Worm (Caenorhabditis elegans) whole organism, L1 larva: ENCODE measurements around the gene K06H6.1.

Source experiments
- C16A3.4 ChIP-seq: fragments of 150-350 bp; optimal IDR thresholded peaks from 2 replicates; lab custom pipeline; 2014; ENCODE audit warnings: missing biosample characterization, missing genetic modification characterization
- F16B12.6 ChIP-seq: fragments of 150-350 bp; optimal IDR thresholded peaks from 2 replicates; lab custom pipeline; 2014; ENCODE audit warnings: missing biosample characterization, missing genetic modification characterization
- aha-1 ChIP-seq: fragments of 150-350 bp; optimal IDR thresholded peaks from 2 replicates; lab custom pipeline; 2014; ENCODE audit warnings: missing biosample characterization, missing genetic modification characterization
- aly-2 ChIP-seq: fragments of 150-350 bp; optimal IDR thresholded peaks from 2 replicates; lab custom pipeline; 2014; ENCODE audit warnings: missing biosample characterization, missing genetic modification characterization
- ama-1 ChIP-seq: fragments of 150-350 bp; optimal IDR thresholded peaks from 2 replicates; lab custom pipeline; 2014
- blmp-1 ChIP-seq: fragments of 150-350 bp; optimal IDR thresholded peaks from 2 replicates; lab custom pipeline; 2014; ENCODE audit warnings: missing biosample characterization, missing genetic modification characterization
- ceh-63 ChIP-seq: fragments of 200-800 bp; sonication (Bioruptor generic); optimal IDR thresholded peaks from 2 replicates; lab custom pipeline; 2018; ENCODE audit warnings: mild to moderate bottlenecking, missing genetic modification characterization, missing compliant biosample characterization
- ceh-8 ChIP-seq: fragments of 200-800 bp; sonication (Bioruptor generic); optimal IDR thresholded peaks from 2 replicates; lab custom pipeline; 2018; ENCODE audit warnings: mild to moderate bottlenecking, missing genetic modification characterization, moderate library complexity, missing compliant biosample characterization
- ceh-82 ChIP-seq, 3 experiments: fragments of 150-350 bp in 1 of 3; sonication (generic microtip) in 2 of 3; optimal IDR thresholded peaks; 2 replicates each; lab custom pipeline; 2014 to 2017; ENCODE audit warnings: missing biosample characterization in 3 of 3, missing genetic modification characterization in 3 of 3
- ces-1 ChIP-seq: fragments of 150-350 bp; optimal IDR thresholded peaks from 2 replicates; lab custom pipeline; 2014; ENCODE audit warnings: missing biosample characterization, missing genetic modification reagents, missing genetic modification characterization
- efl-1 ChIP-seq, 4 experiments: fragments of 150-350 bp; optimal IDR thresholded peaks in 3 of 4; peaks in 1 of 4; 1 replicate in 1 of 4; 2 replicates in 3 of 4; lab custom pipeline; 2014; ENCODE audit warnings: missing biosample characterization in 2 of 4, missing genetic modification characterization in 2 of 4, missing genetic modification reagents in 2 of 4
- efl-3 ChIP-seq: fragments of 200-800 bp; sonication (Bioruptor generic); optimal IDR thresholded peaks from 2 replicates; lab custom pipeline; 2018; ENCODE audit warnings: mild to moderate bottlenecking, missing genetic modification characterization, missing compliant biosample characterization
- egl-13 ChIP-seq: sonication (generic microtip); optimal IDR thresholded peaks from 2 replicates; lab custom pipeline; 2016; ENCODE audit warnings: missing genotype, missing genetic modification reagents, missing genetic modification characterization, missing compliant biosample characterization
- elt-2 ChIP-seq: sonication (generic microtip); optimal IDR thresholded peaks from 2 replicates; lab custom pipeline; 2016; ENCODE audit warnings: missing genetic modification characterization, mild to moderate bottlenecking, inconsistent platforms, missing compliant biosample characterization, missing genetic modification reagents
- fkh-10 ChIP-seq: sonication (generic microtip); optimal IDR thresholded peaks from 2 replicates; lab custom pipeline; 2017; ENCODE audit warnings: missing biosample characterization, missing genetic modification reagents, missing genetic modification characterization
- fkh-8 ChIP-seq: sonication (generic microtip); optimal IDR thresholded peaks from 2 replicates; lab custom pipeline; 2016; ENCODE audit warnings: mild to moderate bottlenecking, missing genetic modification characterization, missing compliant biosample characterization
- hlh-17 ChIP-seq: fragments of 200-800 bp; sonication (Bioruptor generic); optimal IDR thresholded peaks from 2 replicates; lab custom pipeline; 2018; ENCODE audit warnings: missing genetic modification characterization, mild to moderate bottlenecking, missing compliant biosample characterization, moderate library complexity, borderline replicate concordance
- hlh-4 ChIP-seq: sonication (generic microtip); optimal IDR thresholded peaks from 2 replicates; lab custom pipeline; 2016; ENCODE audit warnings: mild to moderate bottlenecking, missing genetic modification characterization, missing compliant biosample characterization
- hpl-2 ChIP-seq: fragments of 150-350 bp; optimal IDR thresholded peaks from 2 replicates; lab custom pipeline; 2014; ENCODE audit warnings: missing biosample characterization, missing genetic modification reagents, missing genetic modification characterization
- isw-1 ChIP-seq: fragments of 200-800 bp; sonication (Bioruptor generic); IDR thresholded peaks from 2 replicates; pipeline ENCODE4 v1.3.6; 2022; ENCODE audit warnings: missing genetic modification characterization, missing compliant biosample characterization
- lin-14 ChIP-seq: fragments of 200-800 bp; sonication (Bioruptor generic); optimal IDR thresholded peaks from 2 replicates; lab custom pipeline; 2018; ENCODE audit warnings: mild to moderate bottlenecking, missing genetic modification characterization, moderate library complexity, missing compliant biosample characterization
- lin-15B ChIP-seq: fragments of 150-350 bp; sonication (generic microtip); optimal IDR thresholded peaks from 3 replicates; lab custom pipeline; 2014; ENCODE audit warnings: missing biosample characterization, missing genetic modification characterization
- lin-35 ChIP-seq, 2 experiments: fragments of 150-350 bp; optimal IDR thresholded peaks; 2 replicates each; lab custom pipeline; 2014; ENCODE audit warnings: missing biosample characterization in 2 of 2, missing genetic modification characterization in 2 of 2, missing genetic modification reagents in 2 of 2
- lsy-2 ChIP-seq, 2 experiments: fragments of 150-350 bp; optimal IDR thresholded peaks; 2 replicates each; lab custom pipeline; 2014; ENCODE audit warnings: missing biosample characterization in 2 of 2, missing genetic modification characterization in 2 of 2
- mab-9 ChIP-seq: fragments of 200-800 bp; sonication (Bioruptor generic); IDR thresholded peaks from 2 replicates; pipeline ENCODE4 v1.3.6; 2022; ENCODE audit warnings: missing genetic modification reagents, missing genetic modification characterization, missing compliant biosample characterization
- nhr-11 ChIP-seq: fragments of 150-350 bp; optimal IDR thresholded peaks from 2 replicates; lab custom pipeline; 2014; ENCODE audit warnings: missing biosample characterization, missing genetic modification characterization
- nhr-12 ChIP-seq: sonication (generic microtip); optimal IDR thresholded peaks from 2 replicates; lab custom pipeline; 2017; ENCODE audit warnings: missing biosample characterization, missing genetic modification characterization
- nhr-20 ChIP-seq: sonication (generic microtip); optimal IDR thresholded peaks from 2 replicates; lab custom pipeline; 2016; ENCODE audit warnings: mild to moderate bottlenecking, missing genetic modification characterization, missing compliant biosample characterization
- nhr-237 ChIP-seq: fragments of 150-350 bp; optimal IDR thresholded peaks from 2 replicates; lab custom pipeline; 2014; ENCODE audit warnings: missing biosample characterization, missing genetic modification characterization
- nhr-47 ChIP-seq: sonication (generic microtip); optimal IDR thresholded peaks from 2 replicates; lab custom pipeline; 2016; ENCODE audit warnings: mild to moderate bottlenecking, missing genetic modification characterization, moderate library complexity, missing compliant biosample characterization
- nhr-71 ChIP-seq: sonication (generic microtip); optimal IDR thresholded peaks from 2 replicates; lab custom pipeline; 2016; ENCODE audit warnings: mild to moderate bottlenecking, missing genetic modification characterization, moderate library complexity, missing compliant biosample characterization
- nhr-85 ChIP-seq: sonication (generic microtip); peaks from one replicate; lab custom pipeline; 2016; ENCODE audit warnings: missing genetic modification characterization, inconsistent platforms, missing compliant biosample characterization
- pax-3 ChIP-seq: fragments of 200-800 bp; sonication (Bioruptor generic); optimal IDR thresholded peaks from 2 replicates; lab custom pipeline; 2018; ENCODE audit warnings: mild to moderate bottlenecking, missing genetic modification characterization, moderate library complexity, missing compliant biosample characterization
- rnt-1 ChIP-seq: sonication (generic microtip); optimal IDR thresholded peaks from 2 replicates; lab custom pipeline; 2016; ENCODE audit warnings: mild to moderate bottlenecking, missing genetic modification characterization, moderate library complexity, missing compliant biosample characterization
- skn-1 ChIP-seq: fragments of 150-350 bp; optimal IDR thresholded peaks from 2 replicates; lab custom pipeline; 2014; ENCODE audit warnings: missing biosample characterization, missing genetic modification characterization
- snu-23 ChIP-seq: sonication (generic microtip); optimal IDR thresholded peaks from 2 replicates; lab custom pipeline; 2016; ENCODE audit warnings: missing genetic modification characterization, missing compliant biosample characterization
- sox-4 ChIP-seq: sonication (generic microtip); optimal IDR thresholded peaks from 2 replicates; lab custom pipeline; 2016; ENCODE audit warnings: missing genetic modification characterization, missing compliant biosample characterization
- sup-37 ChIP-seq: fragments of 200-800 bp; sonication (Bioruptor generic); optimal IDR thresholded peaks from 2 replicates; lab custom pipeline; 2018; ENCODE audit warnings: mild to moderate bottlenecking, missing genetic modification characterization, missing compliant biosample characterization
- swsn-7 ChIP-seq: sonication (generic microtip); optimal IDR thresholded peaks from 2 replicates; lab custom pipeline; 2016; ENCODE audit warnings: missing genetic modification characterization, missing compliant biosample characterization
- unc-86 ChIP-seq: sonication (generic microtip); optimal IDR thresholded peaks from 2 replicates; lab custom pipeline; 2016; ENCODE audit warnings: missing genetic modification characterization, missing compliant biosample characterization
- unc-98 ChIP-seq: fragments of 200-800 bp; sonication (Bioruptor generic); IDR thresholded peaks from 2 replicates; pipeline ENCODE4 v1.3.6; 2022; ENCODE audit warnings: missing genetic modification characterization, missing compliant biosample characterization
- ztf-4 ChIP-seq: fragments of 150-350 bp; optimal IDR thresholded peaks from 2 replicates; lab custom pipeline; 2014; ENCODE audit warnings: missing biosample characterization, missing genetic modification characterization

Gene K06H6.1

DNA sequence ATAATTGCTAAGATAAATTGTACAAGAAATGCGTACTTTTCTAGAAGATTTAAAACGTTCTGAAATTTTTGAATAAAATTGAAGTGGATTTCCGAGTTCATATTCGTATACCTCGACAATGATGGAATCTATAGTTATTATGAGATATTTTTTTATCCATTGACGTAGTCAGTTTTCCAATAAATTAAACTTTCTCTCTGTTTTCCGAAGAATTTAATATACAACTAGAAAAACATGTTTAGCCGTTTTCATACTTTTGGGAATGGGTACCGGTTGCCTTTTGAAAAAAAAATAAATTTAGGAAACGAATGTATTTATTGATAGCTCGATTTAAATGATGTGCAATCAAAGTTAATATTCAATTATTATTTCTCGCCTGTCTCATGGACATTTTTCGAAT is 20.9 kb downstream of the K06H6.1 start, which contains the start of gene srw-109 (continued):
- TF ChIP-seq rnt-1 (no peak), nhr-85 (tag; lab: Kevin White, UChicago) (no peak), efl-1 (optimal IDR thresholded peaks at IDR 0.05; lab: Kevin White, UChicago) (no peak), efl-1 (GFP tag; optimal IDR thresholded peaks at IDR 0.05 in 1 of 2; lab: Kevin White, UChicago) (no peak)
- TF ChIP-seq, all 84 proteins: peak for 0

DNA sequence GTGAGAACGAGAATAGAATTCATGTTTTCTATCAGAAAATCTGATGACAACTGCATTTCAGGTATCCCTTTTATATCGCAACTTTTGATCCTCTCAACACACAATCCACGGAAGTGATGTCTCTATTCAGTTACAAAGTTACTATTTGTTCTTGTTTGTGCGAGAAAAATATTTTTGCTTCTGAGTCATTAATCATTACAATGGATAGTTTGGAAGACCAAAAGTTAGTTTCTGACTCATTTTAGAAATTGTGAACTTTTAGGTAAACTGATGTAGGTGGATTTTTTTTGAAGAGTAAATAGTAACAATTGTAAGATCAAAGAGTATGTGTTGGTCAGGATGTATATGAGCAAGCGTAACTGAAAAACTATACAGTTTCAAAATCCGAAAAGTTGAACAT is 21.8 kb downstream of the K06H6.1 start, which contains the start of gene srlf-36:
srlf-36 (minus strand) TSS at position 101 of the 400 bp plus-strand sequence.
- TF ChIP-seq efl-3 (GFP tag; lab: Kevin White, UChicago) (no peak), nhr-237 (tag; lab: Kevin White, UChicago) (no peak), elt-2 (tag; lab: Kevin White, UChicago) (no peak), F16B12.6 (no peak), ztf-4 (tag; lab: Kevin White, UChicago) (no peak), lin-15B (tag; lab: Kevin White, UChicago) (no peak), mab-9 (no peak), nhr-20 (tag; lab: Kevin White, UChicago) (no peak)

DNA sequence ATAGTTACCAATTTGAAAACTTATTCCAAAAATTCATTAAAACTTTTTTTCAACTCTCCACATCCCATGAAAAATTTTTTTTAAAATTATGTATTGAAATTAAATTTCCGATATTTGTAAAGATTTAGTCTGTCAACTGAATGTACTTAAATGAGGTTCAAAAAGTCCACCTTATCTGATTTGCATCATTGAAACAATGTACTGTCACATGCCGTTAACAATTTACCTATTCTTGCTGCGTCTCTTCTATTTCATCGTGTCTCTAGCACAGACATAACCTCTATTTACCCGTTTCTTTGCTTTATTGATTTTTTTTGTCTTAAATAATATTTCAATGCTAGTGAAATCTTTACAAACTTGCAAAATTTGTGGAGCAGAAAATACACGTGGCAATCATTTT is 22.3 kb downstream of the K06H6.1 start, which contains the start of gene nhr-90:
nhr-90 (plus strand) TSS at position 296 of the 400 bp plus-strand sequence.
- TF ChIP-seq lin-35 (GFP tag; optimal IDR thresholded peaks at IDR 0.05; lab: Kevin White, UChicago) (peak in 1 of 2 experiments; percentile 46), swsn-7 (tag; lab: Kevin White, UChicago) (no peak), efl-1 (optimal IDR thresholded peaks at IDR 0.05; lab: Kevin White, UChicago) (no peak), efl-1 (GFP tag; optimal IDR thresholded peaks at IDR 0.05 in 1 of 2; lab: Kevin White, UChicago) (peak in 1 of 2 experiments; percentile 46), blmp-1 (peak; percentile 0), nhr-20 (tag; lab: Kevin White, UChicago) (peak; percentile 55), C16A3.4 (peak; percentile 5), skn-1 (peak; percentile 18), nhr-85 (tag; lab: Kevin White, UChicago) (peak; percentile 72), hlh-17 (GFP tag; lab: Kevin White, UChicago) (no peak)

DNA sequence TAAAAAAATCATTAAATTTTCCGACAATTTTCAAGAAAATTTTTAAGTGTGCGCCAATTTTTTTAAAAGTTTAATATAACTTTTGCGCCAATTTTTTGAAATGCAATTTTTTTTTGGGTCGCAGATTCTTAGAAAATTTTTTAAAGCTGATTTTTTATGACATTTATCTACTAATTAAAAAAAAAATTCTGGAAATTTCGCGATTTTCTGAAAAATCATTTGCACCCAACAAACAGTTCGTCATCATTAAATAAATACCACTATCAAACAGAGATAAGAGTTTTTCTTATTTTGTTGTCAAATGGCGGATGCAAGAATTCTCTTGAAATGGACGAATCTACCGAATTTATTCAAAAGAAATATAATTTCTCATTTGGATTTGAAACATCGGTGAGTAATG is 27.4 kb downstream of the K06H6.1 start, which contains the start of gene F48G7.13:
F48G7.13 (plus strand) TSS at position 301 of the 400 bp plus-strand sequence.
- TF ChIP-seq nhr-237 (tag; lab: Kevin White, UChicago) (no peak), ama-1 (lab: Kevin White, UChicago) (no peak), pax-3 (tag; lab: Kevin White, UChicago) (no peak)

DNA sequence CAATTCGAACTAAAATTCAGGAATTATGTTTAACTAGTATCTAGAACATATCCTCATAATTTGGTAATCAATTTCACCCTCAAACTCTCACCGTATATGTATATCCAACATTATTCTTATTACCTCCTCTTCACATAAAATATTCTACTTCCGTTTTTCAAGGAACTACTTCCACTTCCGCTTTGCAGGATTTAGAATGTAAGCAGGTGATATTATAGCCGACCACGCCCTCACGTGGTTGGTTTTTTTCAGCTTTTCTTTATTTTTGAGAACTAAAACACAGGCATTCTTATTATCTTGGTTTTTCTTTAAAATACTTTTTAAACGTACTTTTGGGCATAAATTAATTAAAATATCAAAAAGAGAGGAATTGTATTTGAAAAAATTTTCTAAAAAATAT is 30.0 kb downstream of the K06H6.1 start:
- TF ChIP-seq unc-86 (tag; lab: Kevin White, UChicago) (peak; percentile 34), nhr-85 (tag; lab: Kevin White, UChicago) (no peak), egl-13 (no peak), nhr-71 (peak; percentile 82), isw-1 (GFP tag; lab: Robert Waterston, UW) (no peak), snu-23 (GFP tag; lab: Kevin White, UChicago) (no peak), hpl-2 (no peak), nhr-47 (tag; lab: Kevin White, UChicago) (peak; percentile 77), unc-98 (GFP tag; lab: Robert Waterston, UW) (no peak), ceh-63 (GFP tag; lab: Kevin White, UChicago) (no peak), ceh-82 (tag; optimal IDR thresholded peaks at IDR 0.05; lab: Kevin White, UChicago) (no peak), aha-1 (tag; lab: Kevin White, UChicago) (no peak), nhr-11 (tag; lab: Kevin White, UChicago) (peak; percentile 27), ceh-8 (GFP tag; lab: Kevin White, UChicago) (no peak), lsy-2 (tag; optimal IDR thresholded peaks at IDR 0.05; lab: Kevin White, UChicago) (peak in 1 of 2 experiments; percentile 38), sup-37 (GFP tag; lab: Kevin White, UChicago) (no peak), lin-14 (peak; percentile 75), nhr-20 (tag; lab: Kevin White, UChicago) (peak; percentile 44), fkh-8 (tag; lab: Kevin White, UChicago) (peak; percentile 93), sox-4 (tag; lab: Kevin White, UChicago) (peak; percentile 43), aly-2 (tag; lab: Kevin White, UChicago) (no peak), blmp-1 (no peak), hlh-4 (tag; lab: Kevin White, UChicago) (peak; percentile 97), fkh-10 (no peak), F16B12.6 (no peak), nhr-12 (tag; lab: Kevin White, UChicago) (no peak), swsn-7 (tag; lab: Kevin White, UChicago) (peak; percentile 28), ces-1 (GFP tag; lab: Kevin White, UChicago) (no peak)
